Worm (Caenorhabditis elegans) whole organism, early embryonic: ENCODE measurements around the gene unc-6.

ENCODE experiments used
- B0310.2 ChIP-seq: sonication (generic microtip); optimal IDR thresholded peaks from 2 replicates; lab custom pipeline; 2016; ENCODE audit warnings: mild to moderate bottlenecking, missing genetic modification characterization, missing compliant biosample characterization
- F13C5.2 ChIP-seq: sonication (generic microtip); optimal IDR thresholded peaks from 2 replicates; lab custom pipeline; 2017; ENCODE audit warnings: mild to moderate bottlenecking, missing genetic modification characterization, inconsistent platforms, missing compliant biosample characterization
- ama-1 ChIP-seq: fragments of 150-350 bp; optimal IDR thresholded peaks from 2 replicates; lab custom pipeline; 2014
- ceh-13 ChIP-seq: fragments of 200-800 bp; sonication (Bioruptor generic); optimal IDR thresholded peaks from 2 replicates; lab custom pipeline; 2018; ENCODE audit warnings: mild to moderate bottlenecking, missing genetic modification characterization, missing compliant biosample characterization
- ets-7 ChIP-seq: sonication (generic microtip); optimal IDR thresholded peaks from 2 replicates; lab custom pipeline; 2016; ENCODE audit warnings: missing genotype, missing genetic modification characterization, missing compliant biosample characterization
- flt-1 ChIP-seq: fragments of 200-800 bp; sonication (Bioruptor generic); IDR thresholded peaks from 2 replicates; pipeline ENCODE4 v1.3.6; 2022; ENCODE audit warnings: missing genetic modification characterization, missing compliant biosample characterization
- sea-1 ChIP-seq: fragments of 200-800 bp; sonication (Bioruptor generic); conservative IDR thresholded peaks from 2 replicates; pipeline ENCODE4 v1.3.6; 2022; ENCODE audit warnings: missing genetic modification characterization, missing compliant biosample characterization
- tbx-11 ChIP-seq: fragments of 200-800 bp; sonication (Bioruptor generic); IDR thresholded peaks from 2 replicates; pipeline ENCODE4 v1.3.6; 2022; ENCODE audit warnings: missing genetic modification characterization, missing compliant biosample characterization
- tbx-37 ChIP-seq: fragments of 200-800 bp; sonication (Bioruptor generic); conservative IDR thresholded peaks from 2 replicates; pipeline ENCODE4 v1.3.6; 2022; ENCODE audit warnings: missing genetic modification reagents, missing genetic modification characterization, missing compliant biosample characterization
- tra-4 ChIP-seq: sonication (generic microtip); optimal IDR thresholded peaks from 2 replicates; lab custom pipeline; 2017; ENCODE audit warnings: missing genetic modification characterization, missing compliant biosample characterization

DNA sequence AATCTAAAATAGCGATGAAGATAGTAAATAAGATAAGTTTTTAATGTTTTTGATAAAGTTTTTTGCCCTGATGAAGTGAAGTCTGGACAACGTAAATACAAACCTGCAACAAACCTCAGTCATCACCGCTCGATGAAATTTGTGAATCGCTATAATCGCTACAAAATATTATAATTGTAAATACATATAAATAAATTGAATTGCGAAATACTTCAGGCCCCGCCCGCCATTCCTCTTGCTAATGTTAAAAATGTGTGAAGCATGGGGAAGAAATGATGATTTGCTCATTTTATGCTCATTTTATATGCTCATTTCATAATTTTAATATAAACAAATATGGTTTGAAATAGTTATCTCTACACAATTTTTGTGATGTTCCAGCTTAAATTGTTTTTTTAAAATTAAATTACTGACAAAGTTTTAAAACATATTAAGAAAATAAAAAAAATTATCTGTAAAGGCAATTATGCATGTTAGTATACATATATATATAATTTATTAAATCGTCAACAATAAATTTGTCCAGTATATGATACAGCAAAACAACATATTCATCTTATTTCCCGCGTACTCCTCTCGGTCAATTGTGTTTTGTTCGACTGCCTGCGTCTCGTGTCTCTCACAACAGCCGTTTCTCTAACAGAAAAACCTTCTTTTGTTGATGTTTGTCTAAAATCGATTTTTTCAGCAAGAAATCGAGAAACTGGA, 14.7 kb downstream of the unc-6 start, which contains the start of gene sid-5:
- TF ChIP-seq ets-7 (no peak), tbx-37 (GFP tag; lab: Robert Waterston, UW) (no peak), ceh-13 (GFP tag; lab: Kevin White, UChicago) (no peak), F13C5.2 (tag; lab: Kevin White, UChicago) (no peak), tra-4 (no peak), sea-1 (GFP tag; lab: Robert Waterston, UW) (no peak), tbx-11 (no peak), ama-1 (no peak), flt-1 (no peak), B0310.2 (tag; lab: Kevin White, UChicago) (no peak)
